Worm (Caenorhabditis elegans): ENCODE data around the gene epac-1.

ce11 chrIII:10206352-10206751 lies 17.3 kb downstream of the epac-1 start:
- no peak for TF ChIP-seq nhr-237 (tag; optimal IDR thresholded peaks at IDR 0.05)
- TF ChIP-seq lsy-2 (tag; optimal IDR thresholded peaks at IDR 0.05), result no peak
- no peak for TF ChIP-seq elt-1 (tag; optimal IDR thresholded peaks at IDR 0.05; ENCODE audit: borderline replicate concordance, insufficient read depth)
- no peak for TF ChIP-seq elt-3 (tag; optimal IDR thresholded peaks at IDR 0.05)
- no peak for TF ChIP-seq tbx-8 (GFP tag; optimal IDR thresholded peaks at IDR 0.05)
- no peak for TF ChIP-seq nhr-12 (tag; optimal IDR thresholded peaks at IDR 0.05)
- TF ChIP-seq ceh-39 (tag; optimal IDR thresholded peaks at IDR 0.05), result no peak
- TF ChIP-seq ztf-11 (tag; optimal IDR thresholded peaks at IDR 0.05), result no peak
- TF ChIP-seq nhr-76 (tag; optimal IDR thresholded peaks at IDR 0.05), result no peak
- no peak for TF ChIP-seq lin-13 (tag; optimal IDR thresholded peaks at IDR 0.05)
- TF ChIP-seq sem-2 (GFP tag; optimal IDR thresholded peaks at IDR 0.05), result no peak
